Worm (Caenorhabditis elegans) whole organism, midembryonic: ENCODE measurements around the gene bnc-1.

Experiments
- T22C8.4 ChIP-seq: fragments of 200-800 bp; sonication (Bioruptor generic); IDR thresholded peaks from 2 replicates; pipeline ENCODE4 v1.3.6; 2022; ENCODE audit warnings: missing genetic modification characterization, missing compliant biosample characterization
- cog-1 ChIP-seq: sonication (generic microtip); optimal IDR thresholded peaks from 2 replicates; lab custom pipeline; 2016; ENCODE audit warnings: missing genetic modification characterization, missing compliant biosample characterization
- flt-1 ChIP-seq: fragments of 200-800 bp; sonication (Bioruptor generic); IDR thresholded peaks from 2 replicates; pipeline ENCODE4 v1.3.6; 2022; ENCODE audit warnings: missing genetic modification characterization, missing compliant biosample characterization
- klf-2 ChIP-seq: fragments of 200-800 bp; sonication (Bioruptor generic); conservative IDR thresholded peaks from 2 replicates; pipeline ENCODE4 v1.3.6; 2022; ENCODE audit warnings: missing genetic modification reagents, missing genetic modification characterization, missing compliant biosample characterization
- med-1 ChIP-seq: sonication (generic microtip); optimal IDR thresholded peaks from 2 replicates; lab custom pipeline; 2017; ENCODE audit warnings: missing genetic modification characterization, mild to moderate bottlenecking, missing compliant biosample characterization, antibody characterized with exemption, missing genetic modification reagents; ENCODE audit not compliant: insufficient read depth
- ref-1 ChIP-seq: fragments of 200-800 bp; sonication (Bioruptor generic); conservative IDR thresholded peaks from 2 replicates; pipeline ENCODE4 v1.3.6; 2022; ENCODE audit warnings: missing genetic modification reagents, missing genetic modification characterization, missing compliant biosample characterization
- tab-1 ChIP-seq: fragments of 200-800 bp; sonication (Bioruptor generic); IDR thresholded peaks from 2 replicates; pipeline ENCODE4 v1.3.6; 2022; ENCODE audit warnings: missing genetic modification characterization, missing compliant biosample characterization
- ztf-23 ChIP-seq: fragments of 200-800 bp; sonication (Bioruptor generic); IDR thresholded peaks from 2 replicates; pipeline ENCODE4 v1.3.6; 2022; ENCODE audit warnings: missing genetic modification reagents, missing genetic modification characterization, missing compliant biosample characterization
- ztf-29 ChIP-seq: fragments of 200-800 bp; sonication (Bioruptor generic); IDR thresholded peaks from 2 replicates; pipeline ENCODE4 v1.3.6; 2022; ENCODE audit warnings: missing genetic modification reagents, missing genetic modification characterization, missing compliant biosample characterization

Gene bnc-1

ce11 chrV:12296794-12297193 lies 19.9 kb upstream of the bnc-1 start:
- TF ChIP-seq klf-2 (no peak), ztf-23 (GFP tag; lab: Robert Waterston, UW) (no peak), T22C8.4 (GFP tag; lab: Robert Waterston, UW) (no peak), med-1 (no peak), tab-1 (no peak), flt-1 (GFP tag; lab: Robert Waterston, UW) (no peak), cog-1 (tag; lab: Kevin White, UChicago) (no peak), ref-1 (no peak), ztf-29 (GFP tag; lab: Robert Waterston, UW) (no peak)

ce11 chrV:12296122-12296521 lies 19.3 kb upstream of the bnc-1 start:
- no peak for TF ChIP-seq cog-1 (tag; lab: Kevin White, UChicago)
- TF ChIP-seq T22C8.4 (GFP tag; lab: Robert Waterston, UW) = no peak
- TF ChIP-seq klf-2 = no peak
- TF ChIP-seq ztf-23 (GFP tag; lab: Robert Waterston, UW) = no peak
- no peak for TF ChIP-seq tab-1
- TF ChIP-seq ref-1 = no peak
- TF ChIP-seq ztf-29 (GFP tag; lab: Robert Waterston, UW) = no peak

ce11 chrV:12295520-12295919 lies 18.7 kb upstream of the bnc-1 start:
- TF ChIP-seq ztf-23 (GFP tag; lab: Robert Waterston, UW) (no peak), klf-2 (no peak), T22C8.4 (GFP tag; lab: Robert Waterston, UW) (no peak), tab-1 (no peak), ref-1 (no peak), flt-1 (GFP tag; lab: Robert Waterston, UW) (no peak), cog-1 (tag; lab: Kevin White, UChicago) (no peak), ztf-29 (GFP tag; lab: Robert Waterston, UW) (no peak), med-1 (no peak)

- TF ChIP-seq cog-1 (tag; lab: Kevin White, UChicago) (no peak), med-1 (no peak), klf-2 (no peak), tab-1 (no peak), flt-1 (GFP tag; lab: Robert Waterston, UW) (no peak), ztf-29 (GFP tag; lab: Robert Waterston, UW) (no peak), ref-1 (no peak), ztf-23 (GFP tag; lab: Robert Waterston, UW) (no peak), T22C8.4 (GFP tag; lab: Robert Waterston, UW) (no peak)
Observed at ce11 chrV:12295015-12295414, 18.2 kb upstream of the bnc-1 start.

- TF ChIP-seq cog-1 (tag; lab: Kevin White, UChicago) (no peak), tab-1 (no peak), ztf-29 (GFP tag; lab: Robert Waterston, UW) (no peak), T22C8.4 (GFP tag; lab: Robert Waterston, UW) (no peak), flt-1 (GFP tag; lab: Robert Waterston, UW) (no peak), ztf-23 (GFP tag; lab: Robert Waterston, UW) (no peak), ref-1 (no peak), med-1 (no peak), klf-2 (no peak)
Observed at ce11 chrV:12294091-12294490, 17.2 kb upstream of the bnc-1 start.

ce11 chrV:12291587-12291986 lies 14.7 kb upstream of the bnc-1 start, which contains the start of the genes srpa-68 and srh-16:
Gene srpa-68 (minus strand): TSS chrV:12291658.
Gene srh-16 (plus strand): TSS chrV:12291861.
- TF ChIP-seq tab-1 (peak; percentile 67; the same call in 1 of the 2 replicates), ref-1 (no peak), ztf-29 (GFP tag; lab: Robert Waterston, UW) (0 out of 2 replicates have a peak, but pooled peaks have one; percentile 19), flt-1 (GFP tag; lab: Robert Waterston, UW) (peak; percentile 87), med-1 (peak; percentile 49), T22C8.4 (GFP tag; lab: Robert Waterston, UW) (no peak), cog-1 (tag; lab: Kevin White, UChicago) (peak; percentile 79), klf-2 (0 out of 2 replicates have a peak, but pooled peaks have one; percentile 48), ztf-23 (GFP tag; lab: Robert Waterston, UW) (peak; percentile 83)

ce11 chrV:12288577-12288976 lies 11.7 kb upstream of the bnc-1 start, which contains the start of gene rskd-1:
Gene rskd-1 (minus strand): TSS chrV:12288615.
- TF ChIP-seq flt-1 (GFP tag; lab: Robert Waterston, UW) (no peak), cog-1 (tag; lab: Kevin White, UChicago) (no peak), ztf-29 (GFP tag; lab: Robert Waterston, UW) (no peak), ztf-23 (GFP tag; lab: Robert Waterston, UW) (no peak), tab-1 (no peak), T22C8.4 (GFP tag; lab: Robert Waterston, UW) (no peak), ref-1 (no peak)

- TF ChIP-seq med-1 (no peak), cog-1 (tag; lab: Kevin White, UChicago) (no peak), tab-1 (no peak), klf-2 (no peak), ztf-23 (GFP tag; lab: Robert Waterston, UW) (no peak), ztf-29 (GFP tag; lab: Robert Waterston, UW) (no peak), flt-1 (GFP tag; lab: Robert Waterston, UW) (no peak), ref-1 (no peak), T22C8.4 (GFP tag; lab: Robert Waterston, UW) (no peak)
Observed at ce11 chrV:12287667-12288066, 10.8 kb upstream of the bnc-1 start.

- TF ChIP-seq flt-1 (GFP tag; lab: Robert Waterston, UW) (no peak), med-1 (no peak), T22C8.4 (GFP tag; lab: Robert Waterston, UW) (no peak)
Observed at ce11 chrV:12283187-12283586, 6.3 kb upstream of the bnc-1 start, which contains the start of gene F55C5.10. Gene F55C5.10 (plus strand): TSS chrV:12283487.

ce11 chrV:12281508-12281907 lies 4.7 kb upstream of the bnc-1 start:
- TF ChIP-seq ztf-23 (GFP tag; lab: Robert Waterston, UW) (no peak), klf-2 (no peak), cog-1 (tag; lab: Kevin White, UChicago) (no peak), flt-1 (GFP tag; lab: Robert Waterston, UW) (no peak), ref-1 (no peak), tab-1 (no peak), med-1 (no peak), T22C8.4 (GFP tag; lab: Robert Waterston, UW) (no peak), ztf-29 (GFP tag; lab: Robert Waterston, UW) (no peak)
